In the genomic region with DNA sequence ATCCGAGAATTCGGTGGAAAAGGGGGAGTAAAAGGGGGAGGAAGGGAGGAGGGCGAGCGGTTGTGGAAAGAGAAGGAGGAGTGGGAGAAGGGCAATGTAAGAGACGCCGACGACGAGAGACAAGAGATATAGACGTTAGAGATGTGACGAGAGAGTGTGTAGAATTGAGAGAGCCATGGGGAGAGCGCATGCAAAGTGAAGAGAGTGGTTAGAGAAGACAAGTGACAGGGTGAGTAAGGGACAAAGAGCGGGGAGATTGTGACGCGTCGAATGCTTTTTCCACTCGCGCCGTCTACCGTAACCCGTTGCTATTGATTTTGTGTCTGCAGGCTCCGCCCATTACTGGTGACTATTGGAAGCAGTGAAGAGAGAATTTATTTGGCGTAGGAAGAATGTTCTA, we compare ENCODE assay signal across 4 worm cellular contexts.
A peak's percentile ranks its signal among the peaks of the same experiment; 100 is the strongest.
TF ChIP-seq lines count a peak whose summit lies in the region.

No protein-coding gene starts in this region.

TF ChIP-seq in whole organism, L2 larva, 48 proteins besides CTCF, POLR2A, EP300 and RAD21 (continued from another document):
- TF ChIP-seq ZK546.5 (tag; optimal IDR thresholded peaks at IDR 0.05; lab: Kevin White, UChicago) (peak; percentile 16), nhr-23 (tag; optimal IDR thresholded peaks at IDR 0.05; lab: Kevin White, UChicago) (no peak), nhr-10 (tag; optimal IDR thresholded peaks at IDR 0.05; lab: Kevin White, UChicago) (no peak), egl-27 (tag; optimal IDR thresholded peaks at IDR 0.05; lab: Kevin White, UChicago) (peak; percentile 91), sem-4 (tag; optimal IDR thresholded peaks at IDR 0.05; lab: Kevin White, UChicago) (peak; percentile 68), peb-1 (tag; optimal IDR thresholded peaks at IDR 0.05; lab: Kevin White, UChicago) (no peak), alr-1 (tag; optimal IDR thresholded peaks at IDR 0.05; lab: Kevin White, UChicago) (no peak), mab-5 (tag; optimal IDR thresholded peaks at IDR 0.05; lab: Kevin White, UChicago) (peak; percentile 90), nhr-129 (tag; optimal IDR thresholded peaks at IDR 0.05; lab: Kevin White, UChicago) (peak; percentile 77), snpc-4 (tag; optimal IDR thresholded peaks at IDR 0.05; lab: Kevin White, UChicago) (peak; percentile 54), nhr-11 (tag; optimal IDR thresholded peaks at IDR 0.05; lab: Kevin White, UChicago) (no peak), skn-1 (tag; optimal IDR thresholded peaks at IDR 0.05; lab: Kevin White, UChicago) (no peak), lsy-2 (tag; optimal IDR thresholded peaks at IDR 0.05; lab: Kevin White, UChicago) (peak; percentile 97 to 98), C34F6.9 (tag; optimal IDR thresholded peaks at IDR 0.05; lab: Kevin White, UChicago) (peak; percentile 88), F13H6.1 (tag; optimal IDR thresholded peaks at IDR 0.05; lab: Kevin White, UChicago) (peak; percentile 94), mbf-1 (tag; optimal IDR thresholded peaks at IDR 0.05; lab: Kevin White, UChicago) (no peak), ceh-16 (tag; optimal IDR thresholded peaks at IDR 0.05; lab: Kevin White, UChicago) (peak; percentile 35), elt-1 (tag; optimal IDR thresholded peaks at IDR 0.05; lab: Kevin White, UChicago) (no peak), R02D3.7 (tag; optimal IDR thresholded peaks at IDR 0.05; lab: Kevin White, UChicago) (peak; percentile 36), lin-13 (GFP tag; optimal IDR thresholded peaks at IDR 0.05; lab: Kevin White, UChicago) (peak; percentile 57), nhr-237 (tag; optimal IDR thresholded peaks at IDR 0.05; lab: Kevin White, UChicago) (peak; percentile 41), nhr-21 (tag; optimal IDR thresholded peaks at IDR 0.05; lab: Kevin White, UChicago) (peak; percentile 91), blmp-1 (tag; optimal IDR thresholded peaks at IDR 0.05; lab: Kevin White, UChicago; ENCODE audit: insufficient read depth) (peak; percentile 41), ztf-4 (tag; optimal IDR thresholded peaks at IDR 0.05; lab: Kevin White, UChicago) (no peak), ztf-11 (tag; optimal IDR thresholded peaks at IDR 0.05; lab: Kevin White, UChicago) (peak; percentile 33), lin-39 (tag; optimal IDR thresholded peaks at IDR 0.05; lab: Kevin White, UChicago) (no peak), fos-1 (tag; optimal IDR thresholded peaks at IDR 0.05; lab: Kevin White, UChicago) (peak; percentile 76)

TF ChIP-seq in whole organism, L4 larva, 104 proteins besides CTCF, POLR2A, EP300 and RAD21 (continued from another document):
- no peak for TF ChIP-seq madf-5 (GFP tag; IDR thresholded peaks at IDR 0.05; lab: Robert Waterston, UW)
- no peak for TF ChIP-seq unc-39 (tag; optimal IDR thresholded peaks at IDR 0.05; lab: Kevin White, UChicago)
- TF ChIP-seq hlh-30 (tag; optimal IDR thresholded peaks at IDR 0.05; lab: Kevin White, UChicago; ENCODE audit: insufficient read depth): peak; percentile 90
- peak; percentile 75 for TF ChIP-seq nhr-11 (tag; optimal IDR thresholded peaks at IDR 0.05; lab: Kevin White, UChicago)
- no peak for TF ChIP-seq ceh-44 (GFP tag; IDR thresholded peaks at IDR 0.05; lab: Robert Waterston, UW)
- peak in 1 of 2 experiments; percentile 50 for TF ChIP-seq mdl-1 (tag; optimal IDR thresholded peaks at IDR 0.05; lab: Kevin White, UChicago)
- TF ChIP-seq spr-3 (GFP tag; optimal IDR thresholded peaks at IDR 0.05; lab: Kevin White, UChicago): no peak
- TF ChIP-seq ztf-7 (tag; optimal IDR thresholded peaks at IDR 0.05; lab: Kevin White, UChicago): peak; percentile 40
- peak; percentile 84 for TF ChIP-seq F10B5.3 (tag; optimal IDR thresholded peaks at IDR 0.05; lab: Kevin White, UChicago)
- peak in 1 of 2 experiments; percentile 96 for TF ChIP-seq unc-62 (GFP tag; optimal IDR thresholded peaks at IDR 0.05 in 1 of 2; lab: Kevin White, UChicago)
- TF ChIP-seq unc-62 (tag; optimal IDR thresholded peaks at IDR 0.05; lab: Kevin White, UChicago): no peak
- TF ChIP-seq dmd-8 (GFP tag; IDR thresholded peaks at IDR 0.05; lab: Robert Waterston, UW): no peak
- TF ChIP-seq saeg-2 (GFP tag; IDR thresholded peaks at IDR 0.05; lab: Robert Waterston, UW): 0 out of 2 replicates have a peak, but pooled peaks have one; percentile 50
- TF ChIP-seq daf-16 (GFP tag; optimal IDR thresholded peaks at IDR 0.05; lab: Kevin White, UChicago): peak; percentile 15 to 52
- TF ChIP-seq daf-16 (tag; optimal IDR thresholded peaks at IDR 0.05; lab: Kevin White, UChicago): peak; percentile 61
- TF ChIP-seq ceh-28 (tag; optimal IDR thresholded peaks at IDR 0.05; lab: Kevin White, UChicago): peak; percentile 74
- peak; percentile 64 for TF ChIP-seq dpl-1 (GFP tag; optimal IDR thresholded peaks at IDR 0.05; lab: Kevin White, UChicago)
- TF ChIP-seq pha-4 (GFP tag; IDR thresholded peaks at IDR 0.05; lab: Robert Waterston, UW): peak; percentile 56; the same call in 1 of the 2 replicates
- TF ChIP-seq pha-4 (tag; optimal IDR thresholded peaks at IDR 0.05; lab: Kevin White, UChicago): no peak
- peak; percentile 70 for TF ChIP-seq jun-1 (tag; optimal IDR thresholded peaks at IDR 0.05; lab: Kevin White, UChicago)
- TF ChIP-seq Y105C5A.15 (GFP tag; IDR thresholded peaks at IDR 0.05; lab: Robert Waterston, UW): no peak
- peak; percentile 54 for TF ChIP-seq nhr-25 (tag; optimal IDR thresholded peaks at IDR 0.05; lab: Kevin White, UChicago; ENCODE audit: borderline replicate concordance, insufficient read depth)
- TF ChIP-seq unc-130 (GFP tag; optimal IDR thresholded peaks at IDR 0.05; lab: Kevin White, UChicago): no peak
- no peak for TF ChIP-seq mes-2 (tag; optimal IDR thresholded peaks at IDR 0.05; lab: Kevin White, UChicago; ENCODE audit: poor library complexity, severe bottlenecking)
- TF ChIP-seq zip-2 (tag; optimal IDR thresholded peaks at IDR 0.05; lab: Kevin White, UChicago): no peak
- TF ChIP-seq lsy-2 (tag; optimal IDR thresholded peaks at IDR 0.05; lab: Kevin White, UChicago): peak; percentile 92 to 98
- TF ChIP-seq T20F7.1 (GFP tag; optimal IDR thresholded peaks at IDR 0.05; lab: Kevin White, UChicago): peak; percentile 32
TF ChIP-seq in whole organism, L4 larva: peak in this region for 31.

TF ChIP-seq in whole organism, late embryonic, 69 proteins besides CTCF, POLR2A, EP300 and RAD21 (continued from another document):
- TF ChIP-seq elt-2 (tag; optimal IDR thresholded peaks at IDR 0.05; lab: Kevin White, UChicago) (no peak), pros-1 (tag; optimal IDR thresholded peaks at IDR 0.05; lab: Kevin White, UChicago) (peak; percentile 64), ceh-31 (tag; optimal IDR thresholded peaks at IDR 0.05; lab: Kevin White, UChicago) (peak; percentile 87), fkh-6 (tag; optimal IDR thresholded peaks at IDR 0.05; lab: Kevin White, UChicago) (peak; percentile 38), T23F11.4 (GFP tag; optimal IDR thresholded peaks at IDR 0.05; lab: Kevin White, UChicago) (no peak), ceh-14 (tag; optimal IDR thresholded peaks at IDR 0.05; lab: Kevin White, UChicago) (peak; percentile 34), syd-9 (tag; optimal IDR thresholded peaks at IDR 0.05; lab: Kevin White, UChicago) (peak; percentile 11), dve-1 (tag; optimal IDR thresholded peaks at IDR 0.05; lab: Kevin White, UChicago) (peak; percentile 43), elt-4 (tag; optimal IDR thresholded peaks at IDR 0.05; lab: Kevin White, UChicago) (no peak), odd-2 (tag; optimal IDR thresholded peaks at IDR 0.05; lab: Kevin White, UChicago) (no peak), sox-4 (tag; optimal IDR thresholded peaks at IDR 0.05; lab: Kevin White, UChicago) (no peak), unc-42 (tag; optimal IDR thresholded peaks at IDR 0.05; lab: Kevin White, UChicago) (peak; percentile 58), fax-1 (tag; optimal IDR thresholded peaks at IDR 0.05; lab: Kevin White, UChicago) (no peak), tbx-2 (tag; optimal IDR thresholded peaks at IDR 0.05; lab: Kevin White, UChicago) (peak; percentile 78), tbx-7 (tag; optimal IDR thresholded peaks at IDR 0.05; lab: Kevin White, UChicago) (peak; percentile 10), sdc-2 (tag; optimal IDR thresholded peaks at IDR 0.05; lab: Kevin White, UChicago) (peak; percentile 73), unc-3 (GFP tag; conservative IDR thresholded peaks at IDR 0.05; lab: Robert Waterston, UW) (no peak), unc-3 (tag; optimal IDR thresholded peaks at IDR 0.05; lab: Kevin White, UChicago) (no peak), C08G9.2 (tag; optimal IDR thresholded peaks at IDR 0.05; lab: Kevin White, UChicago) (peak; percentile 42), C38D4.7 (GFP tag; optimal IDR thresholded peaks at IDR 0.05; lab: Kevin White, UChicago) (no peak)

TF ChIP-seq in whole organism, mixed stage, embryonic, 35 proteins besides CTCF, POLR2A, EP300 and RAD21 (continued from another document):
- TF ChIP-seq pha-4 (tag; optimal IDR thresholded peaks at IDR 0.05; lab: Kevin White, UChicago): peak; percentile 89
- peak; percentile 22 for TF ChIP-seq elt-1 (tag; optimal IDR thresholded peaks at IDR 0.05; lab: Kevin White, UChicago; ENCODE audit: borderline replicate concordance, insufficient read depth)
- TF ChIP-seq hlh-1 (tag; optimal IDR thresholded peaks at IDR 0.05; lab: Kevin White, UChicago): peak; percentile 41
- TF ChIP-seq nhr-76 (tag; optimal IDR thresholded peaks at IDR 0.05; lab: Kevin White, UChicago): no peak
- TF ChIP-seq lin-32 (GFP tag; optimal IDR thresholded peaks at IDR 0.05; lab: Kevin White, UChicago): no peak
- TF ChIP-seq nhr-28 (tag; optimal IDR thresholded peaks at IDR 0.05; lab: Kevin White, UChicago): no peak
- TF ChIP-seq unc-120 (tag; optimal IDR thresholded peaks at IDR 0.05; lab: Kevin White, UChicago; ENCODE audit: poor library complexity, severe bottlenecking): no peak
